Fruit fly (Drosophila melanogaster): ENCODE data around the gene CG31098.

- TF ChIP-seq psq (optimal IDR thresholded peaks at IDR 0.05) (no peak), h (optimal IDR thresholded peaks at IDR 0.05) (no peak), insv (optimal IDR thresholded peaks at IDR 0.05) (no peak)
Measured at dm6 chr3R:25339952-25340351, 47.2 kb upstream of the CG31098 start, which contains the start of gene rha.

Data from Kc167 (cell line).